Worm (Caenorhabditis elegans): ENCODE measurements around the gene M03C11.1.

DNA sequence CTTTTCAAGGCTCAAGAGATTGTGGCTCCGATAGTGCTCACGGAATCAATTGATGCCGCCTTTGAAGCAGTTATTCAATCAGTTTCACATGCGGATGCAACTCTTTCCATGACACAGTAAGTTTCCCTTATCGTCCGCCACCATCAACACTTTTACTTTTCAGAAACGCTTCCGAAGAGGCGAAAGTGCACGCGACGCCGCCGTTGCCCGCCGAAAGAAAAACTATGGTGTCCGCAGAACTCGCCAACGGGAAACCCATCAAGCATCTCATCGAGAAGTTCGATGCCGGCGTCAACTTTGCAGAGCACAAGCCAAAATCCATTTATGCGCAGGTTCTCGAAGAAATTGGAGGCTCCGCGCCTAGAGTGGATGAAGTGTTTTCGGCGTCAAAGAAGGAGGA is 42.5 kb downstream of the M03C11.1 start:
- TF ChIP-seq elt-1 (tag; optimal IDR thresholded peaks at IDR 0.05) (no peak), unc-39 (tag; optimal IDR thresholded peaks at IDR 0.05) (no peak), zag-1 (tag; optimal IDR thresholded peaks at IDR 0.05) (no peak), unc-62 (GFP tag; optimal IDR thresholded peaks at IDR 0.05) (no peak), nhr-237 (tag; optimal IDR thresholded peaks at IDR 0.05) (no peak), ztf-11 (tag; optimal IDR thresholded peaks at IDR 0.05) (no peak), nhr-11 (tag; optimal IDR thresholded peaks at IDR 0.05) (no peak), mdl-1 (tag; optimal IDR thresholded peaks at IDR 0.05) (no peak), nhr-12 (tag; optimal IDR thresholded peaks at IDR 0.05) (no peak), dmd-4 (tag; optimal IDR thresholded peaks at IDR 0.05) (no peak), fos-1 (tag; optimal IDR thresholded peaks at IDR 0.05) (no peak), lin-13 (GFP tag; optimal IDR thresholded peaks at IDR 0.05) (no peak), elt-3 (tag; optimal IDR thresholded peaks at IDR 0.05) (no peak)
